Worm (Caenorhabditis elegans) whole organism, young adult: ENCODE measurements around the gene R02E4.2.

Experiments
- C06A6.2 ChIP-seq: fragments of 200-800 bp; sonication (Bioruptor generic); conservative IDR thresholded peaks from 2 replicates; pipeline ENCODE4 v1.3.6; 2022; ENCODE audit warnings: missing genetic modification characterization, missing compliant biosample characterization
- F22D6.2 ChIP-seq: sonication (generic microtip); optimal IDR thresholded peaks from 2 replicates; lab custom pipeline; 2016; ENCODE audit warnings: mild to moderate bottlenecking, missing genetic modification characterization, missing compliant biosample characterization
- F23B12.7 ChIP-seq: sonication (generic microtip); optimal IDR thresholded peaks from 2 replicates; lab custom pipeline; 2017; ENCODE audit warnings: missing genetic modification characterization, mild to moderate bottlenecking, missing compliant biosample characterization, antibody characterized with exemption, moderate library complexity; ENCODE audit not compliant: insufficient read depth
- F39B2.1 ChIP-seq: fragments of 200-800 bp; sonication (Bioruptor generic); IDR thresholded peaks from 2 replicates; pipeline ENCODE4 v1.3.6; 2022; ENCODE audit warnings: missing genetic modification reagents, missing genetic modification characterization, missing compliant biosample characterization
- F57A8.1 ChIP-seq: fragments of 200-800 bp; sonication (Bioruptor generic); optimal IDR thresholded peaks from 2 replicates; lab custom pipeline; 2018; ENCODE audit warnings: mild to moderate bottlenecking, missing genetic modification characterization, moderate library complexity, missing compliant biosample characterization
- F57C9.4 ChIP-seq: sonication (generic microtip); optimal IDR thresholded peaks from 2 replicates; lab custom pipeline; 2017; ENCODE audit warnings: mild to moderate bottlenecking, missing genetic modification characterization, missing compliant biosample characterization
- K11D2.4 ChIP-seq: fragments of 200-800 bp; sonication (Bioruptor generic); IDR thresholded peaks from 2 replicates; pipeline ENCODE4 v1.3.6; 2022; ENCODE audit warnings: missing genetic modification reagents, missing genetic modification characterization, missing compliant biosample characterization
- K12H6.12 ChIP-seq: fragments of 200-800 bp; sonication (Bioruptor generic); optimal IDR thresholded peaks from 2 replicates; lab custom pipeline; 2018; ENCODE audit warnings: mild to moderate bottlenecking, missing genetic modification characterization, missing compliant biosample characterization
- Y56A3A.18 ChIP-seq: fragments of 200-800 bp; sonication (Bioruptor generic); IDR thresholded peaks from 2 replicates; pipeline ENCODE4 v1.3.6; 2022; ENCODE audit warnings: missing genetic modification reagents, missing genetic modification characterization, missing compliant biosample characterization
- Y79H2A.3 ChIP-seq: fragments of 200-800 bp; sonication (Bioruptor generic); conservative IDR thresholded peaks from 2 replicates; pipeline ENCODE4 v1.3.6; 2022; ENCODE audit warnings: missing genetic modification reagents, missing genetic modification characterization, missing compliant biosample characterization
- ZK185.1 ChIP-seq: sonication (generic microtip); optimal IDR thresholded peaks from 2 replicates; lab custom pipeline; 2016; ENCODE audit warnings: mild to moderate bottlenecking, missing genetic modification characterization, missing compliant biosample characterization; ENCODE audit not compliant: poor library complexity, severe bottlenecking
- akir-1 ChIP-seq: fragments of 200-800 bp; sonication (Bioruptor generic); optimal IDR thresholded peaks from 2 replicates; lab custom pipeline; 2018; ENCODE audit warnings: mild to moderate bottlenecking, missing genetic modification characterization, moderate library complexity, missing compliant biosample characterization
- ama-1 ChIP-seq, 3 experiments: fragments of 150-350 bp in 1 of 3; sonication (generic microtip) in 2 of 3; optimal IDR thresholded peaks; 2 replicates each; lab custom pipeline; 2014 to 2018; ENCODE audit warnings: missing biosample characterization in 2 of 3, missing genetic modification characterization in 2 of 3, missing genetic modification reagents in 2 of 3
- aptf-3 ChIP-seq: fragments of 200-800 bp; sonication (Bioruptor generic); IDR thresholded peaks from 2 replicates; pipeline ENCODE4 v1.3.6; 2022; ENCODE audit warnings: missing genetic modification characterization, missing compliant biosample characterization
- athp-1 ChIP-seq: sonication (generic microtip); optimal IDR thresholded peaks from 2 replicates; lab custom pipeline; 2017; ENCODE audit warnings: mild to moderate bottlenecking, missing genetic modification characterization, missing compliant biosample characterization
- attf-5 ChIP-seq: fragments of 200-800 bp; sonication (Bioruptor generic); optimal IDR thresholded peaks from 2 replicates; lab custom pipeline; 2018; ENCODE audit warnings: mild to moderate bottlenecking, missing genetic modification characterization, missing compliant biosample characterization
- ccch-3 ChIP-seq: fragments of 200-800 bp; sonication (Bioruptor generic); optimal IDR thresholded peaks from 2 replicates; lab custom pipeline; 2018; ENCODE audit warnings: mild to moderate bottlenecking, missing genetic modification characterization, missing compliant biosample characterization
- cebp-1 ChIP-seq, 2 experiments: fragments of 200-800 bp in 1 of 2; sonication (Bioruptor generic) in 1 of 2; sonication (generic microtip) in 1 of 2; IDR thresholded peaks in 1 of 2; optimal IDR thresholded peaks in 1 of 2; 2 replicates each; pipeline versions ENCODE4 v1.3.6 to Lab custom; 2017 to 2022; ENCODE audit warnings: missing compliant biosample characterization in 2 of 2, missing genetic modification characterization in 2 of 2, mild to moderate bottlenecking in 1 of 2, missing genetic modification reagents in 1 of 2, moderate library complexity in 1 of 2
- cebp-2 ChIP-seq: fragments of 200-800 bp; sonication (Bioruptor generic); IDR thresholded peaks from 2 replicates; pipeline ENCODE4 v1.3.6; 2022; ENCODE audit warnings: missing genetic modification characterization, missing compliant biosample characterization
- ceh-27 ChIP-seq: fragments of 200-800 bp; sonication (Bioruptor generic); optimal IDR thresholded peaks from 2 replicates; lab custom pipeline; 2018; ENCODE audit warnings: mild to moderate bottlenecking, missing genetic modification characterization, moderate library complexity, missing compliant biosample characterization
- dox-1 ChIP-seq: fragments of 200-800 bp; sonication (Bioruptor generic); IDR thresholded peaks from 2 replicates; pipeline ENCODE4 v1.3.6; 2022; ENCODE audit warnings: missing genetic modification reagents, missing genetic modification characterization, missing compliant biosample characterization
- fkh-3 ChIP-seq: sonication (generic microtip); optimal IDR thresholded peaks from 2 replicates; lab custom pipeline; 2016; ENCODE audit warnings: mild to moderate bottlenecking, missing genetic modification characterization, missing compliant biosample characterization
- hlh-12 ChIP-seq: sonication (generic microtip); optimal IDR thresholded peaks from 2 replicates; lab custom pipeline; 2016; ENCODE audit warnings: missing genetic modification characterization, missing compliant biosample characterization
- hlh-26 ChIP-seq: fragments of 200-800 bp; sonication (Bioruptor generic); conservative IDR thresholded peaks from 2 replicates; pipeline ENCODE4 v1.3.6; 2022; ENCODE audit warnings: missing genetic modification reagents, missing genetic modification characterization, missing compliant biosample characterization
- let-526 ChIP-seq: fragments of 200-800 bp; sonication (Bioruptor generic); IDR thresholded peaks from 2 replicates; pipeline ENCODE4 v1.3.6; 2022; ENCODE audit warnings: missing genetic modification reagents, missing genetic modification characterization, missing compliant biosample characterization
- madf-8 ChIP-seq: fragments of 200-800 bp; sonication (Bioruptor generic); conservative IDR thresholded peaks from 2 replicates; pipeline ENCODE4 v1.3.6; 2022; ENCODE audit warnings: missing genetic modification reagents, missing genetic modification characterization, missing compliant biosample characterization
- nfyb-1 ChIP-seq: fragments of 200-800 bp; sonication (Bioruptor generic); IDR thresholded peaks from 2 replicates; pipeline ENCODE4 v1.3.6; 2022; ENCODE audit warnings: missing genetic modification reagents, missing genetic modification characterization, missing compliant biosample characterization
- nhr-90 ChIP-seq: sonication (generic microtip); optimal IDR thresholded peaks from 2 replicates; lab custom pipeline; 2016; ENCODE audit warnings: missing genotype, mild to moderate bottlenecking, missing genetic modification characterization, missing compliant biosample characterization
- pbrm-1 ChIP-seq: fragments of 200-800 bp; sonication (Bioruptor generic); IDR thresholded peaks from 2 replicates; pipeline ENCODE4 v1.3.6; 2022; ENCODE audit warnings: missing genetic modification reagents, missing genetic modification characterization, missing compliant biosample characterization
- pha-4 ChIP-seq: fragments of 150-350 bp; sonication (generic microtip); optimal IDR thresholded peaks from 2 replicates; lab custom pipeline; 2014; ENCODE audit warnings: missing biosample characterization, missing genetic modification reagents, missing genetic modification characterization
- rcor-1 ChIP-seq: fragments of 200-800 bp; sonication (Bioruptor generic); IDR thresholded peaks from 2 replicates; pipeline ENCODE4 v1.3.6; 2022; ENCODE audit warnings: missing genetic modification reagents, missing genetic modification characterization, missing compliant biosample characterization
- rec-8 ChIP-seq, 2 experiments: sonication (generic microtip); optimal IDR thresholded peaks; 2 replicates each; lab custom pipeline; 2016; ENCODE audit warnings: mild to moderate bottlenecking in 2 of 2, missing genetic modification characterization in 2 of 2, missing genetic modification reagents in 2 of 2, missing genotype in 2 of 2, missing biosample characterization in 1 of 2, missing compliant biosample characterization in 1 of 2, moderate library complexity in 1 of 2
- sea-2 ChIP-seq: fragments of 200-800 bp; sonication (Bioruptor generic); IDR thresholded peaks from 2 replicates; pipeline ENCODE4 v1.3.6; 2022; ENCODE audit warnings: missing genetic modification characterization, missing compliant biosample characterization
- snpc-1.1 ChIP-seq: sonication (generic microtip); optimal IDR thresholded peaks from 2 replicates; lab custom pipeline; 2017; ENCODE audit warnings: missing genetic modification characterization, mild to moderate bottlenecking, missing compliant biosample characterization, antibody characterized with exemption, moderate library complexity, missing genotype, missing genetic modification reagents; ENCODE audit not compliant: insufficient read depth
- snpc-1.3 ChIP-seq: sonication (generic microtip); optimal IDR thresholded peaks from 2 replicates; lab custom pipeline; 2017; ENCODE audit warnings: missing genetic modification characterization, mild to moderate bottlenecking, missing compliant biosample characterization, antibody characterized with exemption, moderate library complexity, missing genotype, missing genetic modification reagents; ENCODE audit not compliant: insufficient read depth
- snpc-3.4 ChIP-seq: sonication (generic microtip); optimal IDR thresholded peaks from 2 replicates; lab custom pipeline; 2017; ENCODE audit warnings: missing genetic modification characterization, mild to moderate bottlenecking, missing compliant biosample characterization, antibody characterized with exemption, moderate library complexity, missing genotype, missing genetic modification reagents
- snpc-4 ChIP-seq, 5 experiments: fragments of 150-350 bp in 1 of 5; sonication (generic microtip) in 4 of 5; optimal IDR thresholded peaks; 2 replicates each; lab custom pipeline; 2014 to 2018; ENCODE audit warnings: missing genetic modification characterization in 5 of 5, missing biosample characterization in 3 of 5, antibody characterized with exemption in 2 of 5, mild to moderate bottlenecking in 2 of 5, missing compliant biosample characterization in 2 of 5, missing genotype in 2 of 5, moderate library complexity in 2 of 5, missing genetic modification reagents in 1 of 5
- somi-1 ChIP-seq: fragments of 200-800 bp; sonication (Bioruptor generic); optimal IDR thresholded peaks from 2 replicates; lab custom pipeline; 2018; ENCODE audit warnings: mild to moderate bottlenecking, missing genetic modification characterization, missing compliant biosample characterization
- zfh-2 ChIP-seq: fragments of 200-800 bp; sonication (Bioruptor generic); conservative IDR thresholded peaks from 2 replicates; pipeline ENCODE4 v1.3.6; 2022; ENCODE audit warnings: missing genetic modification reagents, missing genetic modification characterization, missing compliant biosample characterization
- zim-3 ChIP-seq: sonication (generic microtip); optimal IDR thresholded peaks from 2 replicates; lab custom pipeline; 2017; ENCODE audit warnings: mild to moderate bottlenecking, missing genetic modification characterization, moderate library complexity, missing compliant biosample characterization
- ztf-3 ChIP-seq: fragments of 200-800 bp; sonication (Bioruptor generic); optimal IDR thresholded peaks from 2 replicates; lab custom pipeline; 2018; ENCODE audit warnings: mild to moderate bottlenecking, missing genetic modification characterization, missing compliant biosample characterization
- ztf-6 ChIP-seq: fragments of 200-800 bp; sonication (Bioruptor generic); IDR thresholded peaks from 2 replicates; pipeline ENCODE4 v1.3.6; 2022; ENCODE audit warnings: missing genetic modification reagents, missing genetic modification characterization, missing compliant biosample characterization

The R02E4.2 gene

ce11 chrX:4143260-4144018, 36.2 kb downstream of the R02E4.2 start:
- TF ChIP-seq zim-3 (tag; lab: Kevin White, UChicago) (no peak), pbrm-1 (no peak), snpc-4 (GFP tag; optimal IDR thresholded peaks at IDR 0.05; lab: Kevin White, UChicago) (no peak), snpc-4 (tag; optimal IDR thresholded peaks at IDR 0.05; lab: Kevin White, UChicago) (no peak), madf-8 (GFP tag; lab: Robert Waterston, UW) (no peak), C06A6.2 (no peak), snpc-1.3 (tag; lab: Kevin White, UChicago) (no peak), athp-1 (no peak), ZK185.1 (tag; lab: Kevin White, UChicago) (no peak), pha-4 (tag; lab: Kevin White, UChicago) (no peak), Y79H2A.3 (GFP tag; lab: Robert Waterston, UW) (no peak), fkh-3 (tag; lab: Kevin White, UChicago) (no peak), let-526 (GFP tag; lab: Robert Waterston, UW) (no peak), somi-1 (peak; percentile 45), cebp-1 (GFP tag; IDR thresholded peaks at IDR 0.05; lab: Robert Waterston, UW) (no peak), cebp-1 (tag; optimal IDR thresholded peaks at IDR 0.05; lab: Kevin White, UChicago) (peak; percentile 33), ceh-27 (GFP tag; lab: Kevin White, UChicago) (no peak), rcor-1 (GFP tag; lab: Robert Waterston, UW) (no peak), dox-1 (GFP tag; lab: Robert Waterston, UW) (0 out of 2 replicates have a peak, but pooled peaks have one; percentile 25), hlh-12 (tag; lab: Kevin White, UChicago) (no peak), K12H6.12 (tag; lab: Kevin White, UChicago) (no peak)

- no peak for TF ChIP-seq F39B2.1 (GFP tag; lab: Robert Waterston, UW)
- TF ChIP-seq athp-1, result no peak
- TF ChIP-seq Y79H2A.3 (GFP tag; lab: Robert Waterston, UW), result no peak
- no peak for TF ChIP-seq F57A8.1 (GFP tag; lab: Kevin White, UChicago)
- no peak for TF ChIP-seq ztf-3 (GFP tag; lab: Kevin White, UChicago)
- no peak for TF ChIP-seq aptf-3
- no peak for TF ChIP-seq snpc-3.4 (tag; lab: Kevin White, UChicago)
- no peak for TF ChIP-seq cebp-2 (GFP tag; lab: Robert Waterston, UW)
- no peak for TF ChIP-seq attf-5
- no peak for TF ChIP-seq pbrm-1
- no peak for TF ChIP-seq snpc-1.1
- TF ChIP-seq zfh-2 (GFP tag; lab: Robert Waterston, UW), result 0 out of 2 replicates have a peak, but pooled peaks have one; percentile 31
- no peak for TF ChIP-seq Y56A3A.18 (GFP tag; lab: Robert Waterston, UW)
- no peak for TF ChIP-seq akir-1 (GFP tag; lab: Kevin White, UChicago)
- no peak for TF ChIP-seq rcor-1 (GFP tag; lab: Robert Waterston, UW)
- TF ChIP-seq K11D2.4 (GFP tag; lab: Robert Waterston, UW), result peak; percentile 23; the same call in 1 of the 2 replicates
- TF ChIP-seq sea-2 (GFP tag; lab: Robert Waterston, UW), result no peak
- peak; percentile 11; the same call in 1 of the 2 replicates for TF ChIP-seq nfyb-1 (GFP tag; lab: Robert Waterston, UW)
- no peak for TF ChIP-seq hlh-26 (GFP tag; lab: Robert Waterston, UW)
- TF ChIP-seq ccch-3 (GFP tag; lab: Kevin White, UChicago), result no peak
- no peak for TF ChIP-seq rec-8 (tag; optimal IDR thresholded peaks at IDR 0.05; lab: Kevin White, UChicago)
- no peak for TF ChIP-seq F57C9.4 (tag; lab: Kevin White, UChicago)
- no peak for TF ChIP-seq F23B12.7 (tag; lab: Kevin White, UChicago)
- no peak for TF ChIP-seq ztf-6 (GFP tag; lab: Robert Waterston, UW)
- no peak for TF ChIP-seq madf-8 (GFP tag; lab: Robert Waterston, UW)
- TF ChIP-seq ama-1 (optimal IDR thresholded peaks at IDR 0.05; lab: Kevin White, UChicago), result no peak
- TF ChIP-seq ama-1 (GFP tag; optimal IDR thresholded peaks at IDR 0.05; lab: Kevin White, UChicago), result no peak
- TF ChIP-seq F22D6.2 (tag; lab: Kevin White, UChicago), result no peak
- TF ChIP-seq nhr-90 (tag; lab: Kevin White, UChicago), result no peak
These were observed 37.0 kb downstream of the R02E4.2 start for ce11 chrX:4144136-4144781.
